Fruit fly (Drosophila melanogaster) whole organism, wandering third instar larva: ENCODE data around the gene Art6.

Source experiments
- CG9705 ChIP-seq: fragments of 200-800 bp; sonication (Bioruptor generic); optimal IDR thresholded peaks from 2 replicates; lab custom pipeline; 2018; ENCODE audit warnings: missing biosample characterization, mild to moderate bottlenecking, missing genetic modification characterization
- CrebA ChIP-seq: fragments of 200-800 bp; sonication (Bioruptor generic); optimal IDR thresholded peaks from 2 replicates; lab custom pipeline; 2016; ENCODE audit warnings: missing biosample characterization, mild to moderate bottlenecking, missing genetic modification characterization, borderline replicate concordance
- Dfd ChIP-seq: fragments of >200 bp; optimal IDR thresholded peaks from 2 replicates; lab custom pipeline; 2017; ENCODE audit warnings: missing biosample characterization, missing genetic modification characterization
- Dif ChIP-seq: fragments of 200-275, 200-300 bp; sonication (Bioruptor generic); optimal IDR thresholded peaks from 2 replicates; lab custom pipeline; 2018; ENCODE audit warnings: missing biosample characterization, missing genetic modification characterization; ENCODE audit not compliant: partially characterized antibody
- GATAd ChIP-seq: sonication (Bioruptor generic); optimal IDR thresholded peaks from 2 replicates; lab custom pipeline; 2016; ENCODE audit warnings: missing biosample characterization, missing genetic modification characterization
- HLH106 ChIP-seq: fragments of 200-800 bp; optimal IDR thresholded peaks from 3 replicates; lab custom pipeline; 2019; ENCODE audit warnings: missing biosample characterization, mild to moderate bottlenecking, missing genetic modification characterization, moderate library complexity
- Hnf4 ChIP-seq: fragments of 200-800 bp; sonication (Bioruptor generic); optimal IDR thresholded peaks from 2 replicates; lab custom pipeline; 2016; ENCODE audit warnings: missing biosample characterization, mild to moderate bottlenecking, missing genetic modification characterization
- Hr78 ChIP-seq: fragments of >200 bp; optimal IDR thresholded peaks from 2 replicates; lab custom pipeline; 2017; ENCODE audit warnings: missing biosample characterization, missing genetic modification characterization
- Hr83 ChIP-seq: fragments of 200-300 bp; sonication (Bioruptor generic); optimal IDR thresholded peaks from 2 replicates; lab custom pipeline; 2016; ENCODE audit warnings: missing biosample characterization, mild to moderate bottlenecking, missing genetic modification characterization, moderate library complexity; ENCODE audit not compliant: poor library complexity, severe bottlenecking
- Jra ChIP-seq: sonication (Bioruptor generic); optimal IDR thresholded peaks from 2 replicates; lab custom pipeline; 2016; ENCODE audit warnings: missing biosample characterization, missing genetic modification characterization
- Mio ChIP-seq: sonication (Bioruptor generic); optimal IDR thresholded peaks from 2 replicates; lab custom pipeline; 2016; ENCODE audit warnings: missing biosample characterization, missing genetic modification characterization
- N ChIP-seq: fragments of >200 bp; optimal IDR thresholded peaks from 2 replicates; lab custom pipeline; 2018; ENCODE audit warnings: missing biosample characterization, missing external identifiers, missing genetic modification characterization
- Rel ChIP-seq, 2 experiments: fragments of 200-800 bp; sonication (Bioruptor generic) in 1 of 2; optimal IDR thresholded peaks; 2 replicates in 1 of 2; 3 replicates in 1 of 2; lab custom pipeline; 2016 to 2019; ENCODE audit warnings: mild to moderate bottlenecking in 2 of 2, missing biosample characterization in 2 of 2, missing genetic modification characterization in 2 of 2, moderate library complexity in 1 of 2
- Sp1 ChIP-seq: fragments of 200-800 bp; sonication (Bioruptor generic); optimal IDR thresholded peaks from 3 replicates; lab custom pipeline; 2019; ENCODE audit warnings: missing biosample characterization, mild to moderate bottlenecking, missing genetic modification characterization, moderate library complexity
- br ChIP-seq: fragments of 200-800 bp; sonication (Bioruptor generic); optimal IDR thresholded peaks from 2 replicates; lab custom pipeline; 2016; ENCODE audit warnings: missing biosample characterization, missing genetic modification characterization
- dl ChIP-seq, 2 experiments: fragments of 175-275, 200-275 bp in 1 of 2; fragments of 200-275 bp in 1 of 2; sonication (Bioruptor generic); optimal IDR thresholded peaks; lab custom pipeline; 2018; ENCODE audit warnings: mild to moderate bottlenecking in 2 of 2, missing biosample characterization in 2 of 2, missing genetic modification characterization in 2 of 2, moderate library complexity in 2 of 2; ENCODE audit not compliant: partially characterized antibody in 2 of 2, insufficient read depth in 1 of 2
- dmrt93B ChIP-seq: fragments of 200-800 bp; sonication (Bioruptor generic); optimal IDR thresholded peaks from 2 replicates; lab custom pipeline; 2018; ENCODE audit warnings: missing biosample characterization, mild to moderate bottlenecking, missing genetic modification characterization
- ey ChIP-seq: fragments of 200-800 bp; sonication (Bioruptor generic); optimal IDR thresholded peaks from 2 replicates; lab custom pipeline; 2016; ENCODE audit warnings: missing biosample characterization, missing genetic modification characterization
- fru ChIP-seq: fragments of 200-800 bp; sonication (Bioruptor generic); optimal IDR thresholded peaks from 3 replicates; lab custom pipeline; 2016; ENCODE audit warnings: missing biosample characterization, mild to moderate bottlenecking, missing genetic modification characterization
- h ChIP-seq: fragments of 200-800 bp; sonication (Bioruptor generic); optimal IDR thresholded peaks from 3 replicates; lab custom pipeline; 2016; ENCODE audit warnings: missing biosample characterization, mild to moderate bottlenecking, missing genetic modification characterization
- jim ChIP-seq: fragments of 175-275, 200-325 bp; sonication (Bioruptor generic); optimal IDR thresholded peaks from 2 replicates; lab custom pipeline; 2016; ENCODE audit warnings: missing biosample characterization, mild to moderate bottlenecking, missing genetic modification characterization
- pan ChIP-seq: fragments of >200 bp; optimal IDR thresholded peaks from 2 replicates; lab custom pipeline; 2017
- psq ChIP-seq: fragments of 200-800 bp; sonication (Bioruptor generic); optimal IDR thresholded peaks from 3 replicates; lab custom pipeline; 2017; ENCODE audit warnings: missing biosample characterization, mild to moderate bottlenecking, missing genetic modification characterization, moderate library complexity
- rgr ChIP-seq: fragments of 200-800 bp; sonication (Bioruptor generic); optimal IDR thresholded peaks from 3 replicates; lab custom pipeline; 2016; ENCODE audit warnings: missing biosample characterization, mild to moderate bottlenecking, missing genetic modification characterization
- tai ChIP-seq: sonication (Bioruptor generic); optimal IDR thresholded peaks from 2 replicates; lab custom pipeline; 2016; ENCODE audit warnings: missing biosample characterization, missing genetic modification characterization
- usp ChIP-seq: fragments of >200 bp; optimal IDR thresholded peaks from 2 replicates; lab custom pipeline; 2017; ENCODE audit warnings: missing biosample characterization, missing genetic modification characterization
- woc ChIP-seq: sonication (Bioruptor generic); optimal IDR thresholded peaks from 2 replicates; lab custom pipeline; 2016; ENCODE audit warnings: missing biosample characterization, mild to moderate bottlenecking, missing genetic modification characterization

Art6 gene

DNA sequence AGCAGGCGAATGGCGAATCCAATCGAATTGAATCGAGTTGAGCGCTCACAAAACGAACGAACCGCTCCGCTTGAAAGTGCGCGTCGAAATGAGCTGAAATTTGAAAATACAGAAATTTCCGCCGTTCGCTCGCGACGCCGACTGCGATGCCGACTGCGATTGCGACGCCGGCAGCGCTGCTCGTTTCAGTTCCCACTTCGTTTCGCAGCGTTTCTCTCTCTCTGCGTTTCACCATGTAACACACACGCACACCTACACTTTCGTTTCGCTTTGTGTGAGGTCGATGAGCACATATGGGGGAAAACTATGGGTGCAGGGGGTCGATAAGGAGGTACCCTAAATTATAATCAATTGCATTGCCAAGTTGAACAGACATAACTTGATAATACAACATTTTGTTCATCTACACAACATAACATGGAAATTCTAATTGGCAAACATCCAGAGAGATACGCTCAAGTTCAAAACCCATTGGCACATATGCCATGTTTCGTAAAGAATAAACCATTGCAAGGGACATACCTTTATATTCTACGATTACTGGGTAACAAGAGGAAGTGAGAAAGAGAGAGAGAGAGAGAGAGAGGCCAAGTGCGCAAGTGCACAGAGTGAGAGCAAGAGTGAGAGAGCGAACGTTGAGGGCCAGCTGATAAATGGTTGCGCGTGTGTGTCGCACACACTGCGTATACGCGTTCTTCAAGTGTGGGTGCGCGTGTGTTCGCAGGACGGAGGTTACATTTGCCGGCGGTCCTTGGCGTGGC lies 37.8 kb upstream of the Art6 start (continued):
- no peak for TF ChIP-seq N (GFP tag; lab: Kevin White, UChicago)
- peak; percentile 84 for TF ChIP-seq CrebA (GFP tag; lab: Kevin White, UChicago)
- no peak for TF ChIP-seq Hr78 (GFP tag; lab: Kevin White, UChicago)
- no peak for TF ChIP-seq GATAd

DNA sequence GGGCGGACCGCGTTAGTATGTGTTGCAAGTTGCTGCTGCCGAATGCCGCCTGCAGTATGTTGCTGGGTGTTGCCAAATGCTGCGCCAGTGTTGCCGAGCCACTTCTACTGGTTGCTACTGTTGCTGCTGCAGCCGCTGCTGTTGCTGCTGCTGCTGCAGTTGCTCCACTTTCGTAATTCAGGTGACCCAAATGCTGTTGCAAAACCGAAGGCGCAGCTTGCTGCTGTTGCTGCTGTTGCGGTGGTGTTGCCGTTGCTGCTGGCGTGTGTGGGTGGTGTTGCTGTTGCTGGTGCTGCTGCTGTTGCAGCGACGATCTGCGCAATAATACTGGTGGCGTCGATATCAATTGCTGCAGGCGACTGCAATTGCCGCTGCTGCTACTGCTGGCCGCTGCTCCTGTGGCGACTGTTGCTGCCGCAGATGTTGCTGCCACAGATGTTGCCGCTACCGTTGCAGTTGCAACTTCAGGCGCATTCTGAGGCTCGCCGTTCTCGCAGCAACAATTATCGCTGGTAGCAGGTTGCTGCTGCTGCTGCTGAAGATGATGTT lies 36.8 kb upstream of the Art6 start:
- no peak for TF ChIP-seq dl (GFP tag; optimal IDR thresholded peaks at IDR 0.05; lab: Kevin White, UChicago; ENCODE audit: insufficient read depth in 1 of 2, partially characterized antibody in 2 of 2)
- TF ChIP-seq usp (GFP tag; lab: Kevin White, UChicago) = no peak
- TF ChIP-seq ey = no peak
- TF ChIP-seq woc = no peak
- peak; percentile 74 for TF ChIP-seq Dfd
- no peak for TF ChIP-seq dmrt93B (GFP tag; lab: Kevin White, UChicago)

DNA sequence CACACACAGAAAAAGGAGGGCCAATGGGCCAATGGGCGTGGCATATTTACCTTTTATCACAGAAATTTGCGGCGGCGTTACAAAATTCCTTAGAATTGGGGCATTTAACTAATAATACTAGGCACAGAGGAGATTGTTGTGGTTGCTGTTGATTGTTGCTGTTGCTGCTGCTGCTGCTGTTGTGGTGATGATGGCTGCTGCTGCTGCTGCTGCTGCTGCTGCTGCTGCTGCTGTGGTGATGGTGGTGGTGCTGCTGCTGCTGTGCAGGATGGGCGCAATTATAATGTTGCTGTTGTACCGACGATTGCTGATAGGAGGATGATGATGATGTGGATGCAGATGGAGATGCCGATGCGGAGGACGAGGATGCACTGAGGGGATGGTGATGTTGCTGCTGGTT lies 36.0 kb upstream of the Art6 start:
- TF ChIP-seq jim (GFP tag; lab: Kevin White, UChicago) (no peak), Dfd (peak; percentile 83)

DNA sequence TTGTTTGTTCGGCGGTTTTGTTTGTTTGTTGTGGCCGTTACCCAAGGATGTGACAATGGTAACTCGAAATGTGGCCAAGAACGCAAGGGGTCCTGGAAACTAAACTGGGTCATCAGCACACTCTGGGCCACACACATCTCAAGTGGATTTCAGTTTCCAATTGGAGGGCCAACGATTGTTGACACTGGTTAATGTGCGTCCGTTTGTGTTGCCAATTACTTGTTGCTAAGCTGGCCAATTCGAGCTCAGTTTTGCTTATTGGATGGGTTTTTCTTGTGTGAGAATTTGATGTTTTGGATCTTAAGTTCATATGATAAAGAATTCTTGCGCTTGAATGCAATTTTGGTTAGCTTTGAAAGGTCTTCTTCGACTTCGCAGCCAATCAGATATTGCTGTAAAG lies 35.3 kb upstream of the Art6 start:
- TF ChIP-seq ey (no peak), Jra (GFP tag; lab: Kevin White, UChicago) (no peak), dl (GFP tag; optimal IDR thresholded peaks at IDR 0.05; lab: Kevin White, UChicago; ENCODE audit: insufficient read depth in 1 of 2, partially characterized antibody in 2 of 2) (no peak), Hr78 (GFP tag; lab: Kevin White, UChicago) (no peak), Sp1 (no peak), rgr (no peak), GATAd (no peak)

DNA sequence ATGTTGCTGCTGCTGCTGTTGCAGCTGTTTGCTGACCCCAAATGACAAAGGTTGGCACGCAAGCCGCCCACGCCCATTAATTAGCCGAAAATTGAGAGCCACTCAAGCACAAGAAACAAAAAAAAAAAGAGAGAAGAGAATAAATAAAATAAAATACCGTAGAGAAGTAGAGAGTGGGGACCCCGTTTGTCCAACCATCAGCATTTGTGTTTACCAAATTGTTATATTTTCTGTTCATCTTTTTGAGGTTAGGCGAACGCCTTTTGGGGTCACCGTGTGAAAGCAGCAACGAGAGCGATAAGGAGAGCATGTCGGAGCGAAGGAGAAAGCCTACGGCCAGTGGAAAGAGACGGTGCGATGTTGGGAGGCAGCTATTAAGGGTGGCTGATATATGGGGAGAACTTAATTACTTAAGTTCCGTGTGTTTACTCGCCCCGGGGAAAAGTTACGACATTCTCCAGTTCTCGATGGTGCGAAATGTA lies 32.5 kb upstream of the Art6 start:
- TF ChIP-seq fru (GFP tag; lab: Kevin White, UChicago) = no peak
- no peak for TF ChIP-seq Mio
- TF ChIP-seq woc = no peak
- no peak for TF ChIP-seq tai (GFP tag; lab: Kevin White, UChicago)
- no peak for TF ChIP-seq GATAd
- TF ChIP-seq usp (GFP tag; lab: Kevin White, UChicago) = no peak
- TF ChIP-seq br (GFP tag; lab: Kevin White, UChicago) = no peak
- no peak for TF ChIP-seq Hnf4 (GFP tag; lab: Kevin White, UChicago)
- no peak for TF ChIP-seq Dif (GFP tag; lab: Kevin White, UChicago)
- no peak for TF ChIP-seq CG9705
- TF ChIP-seq jim (GFP tag; lab: Kevin White, UChicago) = no peak
- TF ChIP-seq Jra (GFP tag; lab: Kevin White, UChicago) = no peak
- TF ChIP-seq pan (lab: Kevin White, UChicago) = no peak
- no peak for TF ChIP-seq Hr78 (GFP tag; lab: Kevin White, UChicago)
- TF ChIP-seq ey = no peak
- no peak for TF ChIP-seq HLH106
- TF ChIP-seq N (GFP tag; lab: Kevin White, UChicago) = no peak
- TF ChIP-seq psq = no peak
- no peak for TF ChIP-seq Dfd
- TF ChIP-seq Sp1 = no peak

DNA sequence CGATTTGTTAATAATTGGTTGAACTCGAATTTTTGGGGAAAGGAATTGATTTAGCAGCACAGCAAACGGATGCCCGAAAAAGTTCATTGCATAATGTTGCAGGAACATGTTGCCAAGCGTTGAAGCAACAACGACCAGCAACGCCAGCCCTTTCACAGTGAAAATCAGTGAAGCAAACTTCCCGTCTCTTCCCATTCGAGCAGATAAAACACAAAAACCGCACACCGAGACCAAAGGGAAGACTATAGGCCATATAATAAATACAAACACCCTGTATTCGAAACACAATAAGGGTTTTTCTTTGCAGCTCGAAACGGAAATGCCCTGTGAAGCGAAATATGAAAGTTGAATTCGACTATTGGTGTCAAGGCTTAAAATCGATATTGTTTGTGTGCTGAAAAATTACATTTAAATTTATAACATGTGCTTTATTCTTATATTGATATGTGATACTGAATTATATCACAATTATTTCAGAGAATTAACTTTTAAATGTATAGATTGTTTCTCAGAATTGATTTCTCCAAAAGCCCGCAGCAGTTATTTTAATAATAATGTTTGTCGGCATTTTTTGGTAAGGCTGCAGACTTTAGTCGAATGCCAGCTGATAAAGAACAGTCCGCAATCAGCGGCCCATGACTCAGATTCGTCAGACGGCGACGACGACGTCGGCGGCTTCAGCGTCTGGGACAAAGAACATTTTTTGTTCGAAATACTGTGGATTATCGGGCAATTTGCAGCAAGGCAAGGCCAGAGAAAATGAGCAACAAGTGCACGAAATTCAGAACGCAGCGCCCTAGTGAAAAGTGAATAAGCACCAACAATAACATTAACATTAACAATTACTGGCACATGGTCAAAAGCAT lies 31.7 kb upstream of the Art6 start:
- TF ChIP-seq Hr83 (GFP tag; lab: Kevin White, UChicago) (no peak), h (GFP tag; lab: Kevin White, UChicago) (peak; percentile 1), Rel (GFP tag; optimal IDR thresholded peaks at IDR 0.05; lab: Kevin White, UChicago) (no peak), Rel (tag; optimal IDR thresholded peaks at IDR 0.05; lab: Kevin White, UChicago) (peak; percentile 16)
